Worm (Caenorhabditis elegans) whole organism, mixed stage, embryonic: ENCODE results near the gene F35E12.10.

ENCODE experiments used
- M03D4.4 ChIP-seq: sonication (generic microtip); optimal IDR thresholded peaks from 2 replicates; lab custom pipeline; 2017; ENCODE audit warnings: mild to moderate bottlenecking, missing genetic modification characterization, missing compliant biosample characterization
- bed-3 ChIP-seq: fragments of 200-800 bp; sonication (Bioruptor generic); optimal IDR thresholded peaks from 3 replicates; lab custom pipeline; 2018; ENCODE audit warnings: mild to moderate bottlenecking, missing genetic modification characterization, moderate library complexity, missing compliant biosample characterization
- blmp-1 ChIP-seq: fragments of 150-350 bp; optimal IDR thresholded peaks from 2 replicates; lab custom pipeline; 2014; ENCODE audit warnings: missing biosample characterization, missing genetic modification characterization
- ceh-39 ChIP-seq: fragments of 150-350 bp; optimal IDR thresholded peaks from 2 replicates; lab custom pipeline; 2014; ENCODE audit warnings: missing biosample characterization, missing genetic modification characterization
- ceh-43 ChIP-seq: fragments of 200-800 bp; sonication (Bioruptor generic); optimal IDR thresholded peaks from 2 replicates; lab custom pipeline; 2018; ENCODE audit warnings: mild to moderate bottlenecking, missing genetic modification characterization, moderate library complexity, missing compliant biosample characterization
- ceh-83 ChIP-seq: fragments of 200-800 bp; sonication (Bioruptor generic); optimal IDR thresholded peaks from 2 replicates; lab custom pipeline; 2018; ENCODE audit warnings: mild to moderate bottlenecking, missing genetic modification characterization, missing compliant biosample characterization
- ces-1 ChIP-seq: fragments of 150-350 bp; optimal IDR thresholded peaks from 2 replicates; lab custom pipeline; 2014; ENCODE audit warnings: missing biosample characterization, missing genetic modification reagents, missing genetic modification characterization
- drap-1 ChIP-seq: fragments of 200-800 bp; sonication (Bioruptor generic); optimal IDR thresholded peaks from 3 replicates; lab custom pipeline; 2018; ENCODE audit warnings: mild to moderate bottlenecking, missing genetic modification characterization, missing compliant biosample characterization
- elt-1 ChIP-seq: sonication (generic microtip); optimal IDR thresholded peaks from 2 replicates; lab custom pipeline; 2017; ENCODE audit warnings: missing genetic modification characterization, mild to moderate bottlenecking, missing compliant biosample characterization, antibody characterized with exemption, moderate library complexity, borderline replicate concordance; ENCODE audit not compliant: insufficient read depth
- ham-2 ChIP-seq: fragments of 200-800 bp; sonication (Bioruptor generic); optimal IDR thresholded peaks from 2 replicates; lab custom pipeline; 2018; ENCODE audit warnings: mild to moderate bottlenecking, missing genetic modification characterization, missing compliant biosample characterization
- hlh-1 ChIP-seq: fragments of 150-350 bp; optimal IDR thresholded peaks from 2 replicates; lab custom pipeline; 2014; ENCODE audit warnings: missing biosample characterization, missing genetic modification reagents, missing genetic modification characterization
- lin-13 ChIP-seq: fragments of 150-350 bp; optimal IDR thresholded peaks from 2 replicates; lab custom pipeline; 2014; ENCODE audit warnings: missing biosample characterization, missing genetic modification characterization
- lin-32 ChIP-seq: fragments of 200-800 bp; sonication (Bioruptor generic); optimal IDR thresholded peaks from 2 replicates; lab custom pipeline; 2018; ENCODE audit warnings: mild to moderate bottlenecking, missing genetic modification characterization, missing compliant biosample characterization
- lsy-2 ChIP-seq: fragments of 150-350 bp; optimal IDR thresholded peaks from 2 replicates; lab custom pipeline; 2014; ENCODE audit warnings: missing biosample characterization, missing genetic modification characterization
- mab-5 ChIP-seq: fragments of 150-350 bp; optimal IDR thresholded peaks from 2 replicates; lab custom pipeline; 2014; ENCODE audit warnings: missing biosample characterization, missing genetic modification characterization
- mep-1 ChIP-seq: fragments of 150-350 bp; optimal IDR thresholded peaks from 2 replicates; lab custom pipeline; 2017; ENCODE audit warnings: missing biosample characterization, missing genetic modification reagents, missing genetic modification characterization, inconsistent platforms
- mls-2 ChIP-seq: sonication (generic microtip); optimal IDR thresholded peaks from 2 replicates; lab custom pipeline; 2016; ENCODE audit warnings: mild to moderate bottlenecking, missing genetic modification characterization, moderate library complexity, missing compliant biosample characterization
- nhr-12 ChIP-seq: fragments of 150-350 bp; optimal IDR thresholded peaks from 2 replicates; lab custom pipeline; 2014; ENCODE audit warnings: missing biosample characterization, missing genetic modification characterization
- nhr-2 ChIP-seq: fragments of 150-350 bp; optimal IDR thresholded peaks from 2 replicates; lab custom pipeline; 2014; ENCODE audit warnings: missing biosample characterization, missing genetic modification characterization
- nhr-237 ChIP-seq: fragments of 150-350 bp; optimal IDR thresholded peaks from 2 replicates; lab custom pipeline; 2014; ENCODE audit warnings: missing biosample characterization, missing genetic modification characterization
- nhr-28 ChIP-seq: fragments of 150-350 bp; optimal IDR thresholded peaks from 2 replicates; lab custom pipeline; 2014; ENCODE audit warnings: missing biosample characterization, missing genetic modification characterization
- nhr-76 ChIP-seq: sonication (generic microtip); optimal IDR thresholded peaks from 2 replicates; lab custom pipeline; 2017; ENCODE audit warnings: missing biosample characterization, missing genetic modification characterization
- sem-2 ChIP-seq: fragments of 200-800 bp; sonication (Bioruptor generic); optimal IDR thresholded peaks from 2 replicates; lab custom pipeline; 2018; ENCODE audit warnings: mild to moderate bottlenecking, missing genetic modification characterization, missing compliant biosample characterization
- snpc-4 ChIP-seq: fragments of 150-350 bp; optimal IDR thresholded peaks from 2 replicates; lab custom pipeline; 2014; ENCODE audit warnings: missing biosample characterization, missing genetic modification characterization
- sptf-1 ChIP-seq: sonication (generic microtip); optimal IDR thresholded peaks from 2 replicates; lab custom pipeline; 2017; ENCODE audit warnings: mild to moderate bottlenecking, missing genetic modification characterization, moderate library complexity, missing compliant biosample characterization
- tbx-8 ChIP-seq: fragments of 200-800 bp; sonication (Bioruptor generic); optimal IDR thresholded peaks from 2 replicates; lab custom pipeline; 2018; ENCODE audit warnings: mild to moderate bottlenecking, missing genetic modification characterization, moderate library complexity, missing compliant biosample characterization
- unc-120 ChIP-seq: sonication (generic microtip); optimal IDR thresholded peaks from 2 replicates; lab custom pipeline; 2017; ENCODE audit warnings: missing genetic modification characterization, missing compliant biosample characterization; ENCODE audit not compliant: poor library complexity, severe bottlenecking
- unc-62 ChIP-seq: fragments of 150-350 bp; optimal IDR thresholded peaks from 2 replicates; lab custom pipeline; 2014; ENCODE audit warnings: missing biosample characterization, missing genetic modification reagents, missing genetic modification characterization
- ztf-11 ChIP-seq: fragments of 150-350 bp; optimal IDR thresholded peaks from 2 replicates; lab custom pipeline; 2014; ENCODE audit warnings: missing biosample characterization, missing genetic modification characterization

F35E12.10 gene

DNA sequence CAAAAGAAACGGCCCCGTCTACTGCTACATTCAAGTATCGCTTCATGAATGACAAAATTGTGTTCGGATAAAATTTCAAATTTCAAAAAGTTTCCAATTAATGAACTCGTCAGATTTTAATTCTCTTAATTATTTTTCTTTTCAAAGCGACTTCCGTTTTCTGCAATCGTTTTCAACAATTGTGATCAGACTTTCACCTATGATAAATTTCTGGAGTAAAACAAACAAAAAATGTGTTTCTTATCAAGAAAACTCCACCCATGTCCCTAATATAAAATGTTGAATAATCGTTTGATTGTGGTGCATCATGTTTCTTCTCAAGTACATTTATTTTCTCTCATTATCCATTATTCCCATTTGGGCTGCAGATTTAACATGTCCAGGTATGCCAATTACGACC is 22.7 kb upstream of the F35E12.10 start, which contains the start of gene F20G2.5:
F20G2.5 (plus strand) TSS at position 301 of the 400 bp plus-strand sequence.
- TF ChIP-seq nhr-12 (tag; lab: Kevin White, UChicago) (no peak), ceh-83 (GFP tag; lab: Kevin White, UChicago) (no peak), M03D4.4 (tag; lab: Kevin White, UChicago) (no peak), bed-3 (GFP tag; lab: Kevin White, UChicago) (no peak), lin-13 (tag; lab: Kevin White, UChicago) (no peak), ztf-11 (no peak), lin-32 (no peak), elt-1 (tag; lab: Kevin White, UChicago) (no peak), nhr-2 (no peak), sem-2 (GFP tag; lab: Kevin White, UChicago) (no peak), nhr-237 (tag; lab: Kevin White, UChicago) (no peak), tbx-8 (GFP tag; lab: Kevin White, UChicago) (no peak), lsy-2 (tag; lab: Kevin White, UChicago) (no peak), mab-5 (tag; lab: Kevin White, UChicago) (no peak)

DNA sequence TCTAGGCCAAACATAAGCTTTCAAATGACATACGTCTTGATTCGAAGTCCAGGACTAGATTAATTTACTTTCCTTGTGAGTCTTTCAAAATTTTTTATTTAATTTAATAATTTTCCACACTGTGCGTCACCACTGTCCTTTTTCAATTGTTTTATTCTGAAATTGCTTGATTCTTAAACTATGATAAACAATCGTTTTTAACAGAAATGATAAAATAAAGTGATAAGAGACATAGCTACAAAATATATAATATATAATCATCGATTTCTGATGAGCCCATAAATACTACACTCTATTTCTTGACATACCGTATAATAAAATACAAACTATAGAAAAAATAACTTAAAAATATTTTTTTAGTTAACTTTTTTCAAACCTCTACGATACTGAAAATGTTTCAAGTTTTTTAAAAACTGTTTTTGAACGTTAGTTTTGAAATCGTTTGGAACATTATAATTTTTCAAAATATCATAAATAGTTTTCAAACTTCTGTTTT is 20.4 kb upstream of the F35E12.10 start, which contains the start of gene nas-24:
nas-24 (plus strand) TSS at position 446 of the 496 bp plus-strand sequence.
- TF ChIP-seq sptf-1 (no peak), lin-13 (tag; lab: Kevin White, UChicago) (no peak), drap-1 (GFP tag; lab: Kevin White, UChicago) (no peak), snpc-4 (tag; lab: Kevin White, UChicago) (no peak), M03D4.4 (tag; lab: Kevin White, UChicago) (no peak), ham-2 (no peak), mab-5 (tag; lab: Kevin White, UChicago) (no peak), mep-1 (tag; lab: Kevin White, UChicago) (no peak), hlh-1 (tag; lab: Kevin White, UChicago) (no peak), tbx-8 (GFP tag; lab: Kevin White, UChicago) (no peak), ceh-43 (GFP tag; lab: Kevin White, UChicago) (no peak), elt-1 (tag; lab: Kevin White, UChicago) (no peak), lsy-2 (tag; lab: Kevin White, UChicago) (no peak), ztf-11 (no peak), nhr-237 (tag; lab: Kevin White, UChicago) (no peak), nhr-12 (tag; lab: Kevin White, UChicago) (no peak)

DNA sequence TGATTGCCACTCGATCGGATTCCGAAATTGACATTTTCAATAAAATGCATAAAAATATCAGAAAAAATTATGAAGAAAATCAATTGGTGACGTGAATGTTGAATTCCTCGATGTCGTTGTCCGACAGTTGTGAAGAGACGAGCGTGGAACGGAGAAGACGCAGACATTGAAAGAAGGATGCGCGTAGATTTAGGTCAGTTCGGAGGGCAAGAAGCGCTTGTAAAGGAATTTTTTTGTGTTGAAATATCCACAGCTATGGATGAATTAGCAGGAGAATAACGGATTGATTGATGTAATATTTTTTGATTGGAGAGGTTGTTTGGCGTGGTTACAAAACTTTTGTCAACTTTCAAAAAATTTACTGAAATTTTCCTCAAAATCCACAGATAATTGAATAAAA is 19.8 kb upstream of the F35E12.10 start, which contains the start of gene F20G2.3:
F20G2.3 (minus strand) TSS at position 101 of the 400 bp plus-strand sequence.
- no peak for TF ChIP-seq tbx-8 (GFP tag; lab: Kevin White, UChicago)
- TF ChIP-seq blmp-1 = no peak
- no peak for TF ChIP-seq elt-1 (tag; lab: Kevin White, UChicago)
- no peak for TF ChIP-seq nhr-2
- TF ChIP-seq drap-1 (GFP tag; lab: Kevin White, UChicago) = no peak

DNA sequence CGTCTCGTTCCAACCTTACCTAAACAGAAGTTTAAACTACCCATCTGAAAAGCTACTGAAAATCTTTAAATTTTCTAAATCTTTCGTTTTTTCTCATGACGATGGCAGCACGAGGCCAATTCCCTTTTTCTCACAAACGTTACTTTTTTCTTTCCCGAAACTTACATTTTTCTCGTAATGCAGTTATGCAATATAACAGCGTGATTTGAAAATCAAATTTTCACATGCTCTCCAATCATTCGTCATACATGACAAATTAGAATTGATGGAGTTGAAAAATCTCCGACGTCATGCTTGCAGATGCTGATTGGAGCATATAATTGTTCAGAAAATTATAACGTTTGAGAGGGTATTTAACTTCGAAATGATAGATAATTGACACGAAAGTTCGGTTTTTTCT is 15.2 kb upstream of the F35E12.10 start:
- no peak for TF ChIP-seq nhr-28 (tag; lab: Kevin White, UChicago)
- TF ChIP-seq unc-120 (tag; lab: Kevin White, UChicago) = no peak
- TF ChIP-seq blmp-1 = no peak
- TF ChIP-seq sptf-1 = no peak
- no peak for TF ChIP-seq snpc-4 (tag; lab: Kevin White, UChicago)
- no peak for TF ChIP-seq lin-13 (tag; lab: Kevin White, UChicago)
- no peak for TF ChIP-seq hlh-1 (tag; lab: Kevin White, UChicago)
- TF ChIP-seq mep-1 (tag; lab: Kevin White, UChicago) = no peak
- TF ChIP-seq nhr-237 (tag; lab: Kevin White, UChicago) = no peak
- no peak for TF ChIP-seq mab-5 (tag; lab: Kevin White, UChicago)
- TF ChIP-seq nhr-76 (tag; lab: Kevin White, UChicago) = no peak
- TF ChIP-seq ceh-83 (GFP tag; lab: Kevin White, UChicago) = no peak
- no peak for TF ChIP-seq ceh-39 (tag; lab: Kevin White, UChicago)
- TF ChIP-seq mls-2 (tag; lab: Kevin White, UChicago) = no peak
- TF ChIP-seq bed-3 (GFP tag; lab: Kevin White, UChicago) = no peak
- TF ChIP-seq unc-62 (GFP tag; lab: Kevin White, UChicago) = no peak
- no peak for TF ChIP-seq nhr-2
- TF ChIP-seq ces-1 (GFP tag; lab: Kevin White, UChicago) = no peak
- TF ChIP-seq elt-1 (tag; lab: Kevin White, UChicago) = no peak
- no peak for TF ChIP-seq ham-2
- TF ChIP-seq, all 35 proteins: peak for 0
